Worm (Caenorhabditis elegans): ENCODE measurements around the gene scl-27.

- no peak for TF ChIP-seq ztf-29 (GFP tag; IDR thresholded peaks at IDR 0.05)
- TF ChIP-seq ztf-23 (GFP tag; IDR thresholded peaks at IDR 0.05): no peak
- no peak for TF ChIP-seq tab-1 (GFP tag; IDR thresholded peaks at IDR 0.05)
- TF ChIP-seq cog-1 (tag; optimal IDR thresholded peaks at IDR 0.05): no peak
Measured at ce11 chrV:351787-352186, 48.0 kb upstream of the scl-27 start.
